Worm (Caenorhabditis elegans): Measurements from ENCODE around the gene C17G10.13.

The C17G10.13 gene

ce11 chrII:5577060-5577459 is 12.5 kb downstream of the C17G10.13 start:
- TF ChIP-seq hlh-11 (tag; optimal IDR thresholded peaks at IDR 0.05) (peak; percentile 46), ZK546.5 (tag; optimal IDR thresholded peaks at IDR 0.05) (no peak), lin-13 (GFP tag; optimal IDR thresholded peaks at IDR 0.05) (no peak), unc-62 (GFP tag; optimal IDR thresholded peaks at IDR 0.05 in 1 of 2) (peak in 1 of 2 experiments; percentile 81), unc-62 (tag; optimal IDR thresholded peaks at IDR 0.05) (no peak), Y75B8A.6 (GFP tag; IDR thresholded peaks at IDR 0.05) (no peak), aha-1 (tag) (peak; percentile 77), lin-39 (tag; optimal IDR thresholded peaks at IDR 0.05) (no peak), nhr-77 (tag; optimal IDR thresholded peaks at IDR 0.05) (peak; percentile 19), rbr-2 (tag; optimal IDR thresholded peaks at IDR 0.05) (peak; percentile 60), spr-1 (tag; optimal IDR thresholded peaks at IDR 0.05) (peak; percentile 11), R02D3.7 (tag; optimal IDR thresholded peaks at IDR 0.05) (no peak), T26A8.4 (GFP tag; IDR thresholded peaks at IDR 0.05) (peak; percentile 50; the same call in 1 of the 2 replicates), fkh-10 (GFP tag; optimal IDR thresholded peaks at IDR 0.05) (no peak), mep-1 (tag; optimal IDR thresholded peaks at IDR 0.05) (no peak), lin-29 (GFP tag; IDR thresholded peaks at IDR 0.05) (no peak), lsy-2 (tag; optimal IDR thresholded peaks at IDR 0.05) (no peak), tra-1 (GFP tag; IDR thresholded peaks at IDR 0.05) (peak; percentile 54; the same call in 1 of the 2 replicates), nhr-41 (GFP tag; IDR thresholded peaks at IDR 0.05) (no peak), zfp-3 (GFP tag; conservative IDR thresholded peaks at IDR 0.05) (no peak), daf-12 (tag; optimal IDR thresholded peaks at IDR 0.05) (no peak), cey-2 (tag; optimal IDR thresholded peaks at IDR 0.05; ENCODE audit: borderline replicate concordance, insufficient read depth) (no peak), php-3 (GFP tag; IDR thresholded peaks at IDR 0.05) (peak; percentile 57; the same call in 1 of the 2 replicates), fos-1 (tag; optimal IDR thresholded peaks at IDR 0.05) (no peak), ztf-7 (tag; optimal IDR thresholded peaks at IDR 0.05) (peak; percentile 25), sdz-12 (GFP tag; optimal IDR thresholded peaks at IDR 0.05) (no peak), jun-1 (tag; optimal IDR thresholded peaks at IDR 0.05) (no peak), snpc-4 (tag; optimal IDR thresholded peaks at IDR 0.05) (no peak), nhr-11 (tag; optimal IDR thresholded peaks at IDR 0.05) (no peak), unc-130 (GFP tag; optimal IDR thresholded peaks at IDR 0.05) (peak; percentile 51), nhr-28 (tag; optimal IDR thresholded peaks at IDR 0.05) (peak; percentile 18), nhr-48 (tag; optimal IDR thresholded peaks at IDR 0.05) (no peak), lir-3 (tag; optimal IDR thresholded peaks at IDR 0.05) (no peak), zag-1 (tag; optimal IDR thresholded peaks at IDR 0.05) (no peak), lim-7 (GFP tag; IDR thresholded peaks at IDR 0.05) (peak; percentile 77), tag-97 (GFP tag; IDR thresholded peaks at IDR 0.05) (no peak), ceh-28 (tag; optimal IDR thresholded peaks at IDR 0.05) (no peak), nhr-10 (tag; optimal IDR thresholded peaks at IDR 0.05) (no peak), spr-3 (GFP tag; optimal IDR thresholded peaks at IDR 0.05) (peak; percentile 40), madf-5 (GFP tag; IDR thresholded peaks at IDR 0.05) (no peak; a peak in 1 of 4 replicates), ceh-32 (tag; optimal IDR thresholded peaks at IDR 0.05; ENCODE audit: poor library complexity) (no peak), zip-2 (tag; optimal IDR thresholded peaks at IDR 0.05) (peak; percentile 23), ceh-82 (tag; optimal IDR thresholded peaks at IDR 0.05) (no peak), nhr-42 (GFP tag; IDR thresholded peaks at IDR 0.05) (0 out of 2 replicates have a peak, but pooled peaks have one; percentile 44), zip-11 (GFP tag; IDR thresholded peaks at IDR 0.05) (no peak), T20F7.1 (GFP tag; optimal IDR thresholded peaks at IDR 0.05) (peak; percentile 25), gei-8 (GFP tag; optimal IDR thresholded peaks at IDR 0.05) (peak; percentile 4), duxl-1 (tag; optimal IDR thresholded peaks at IDR 0.05; ENCODE audit: poor library complexity) (peak; percentile 41), Y5F2A.4 (GFP tag; optimal IDR thresholded peaks at IDR 0.05) (peak; percentile 34), madf-9 (GFP tag; conservative IDR thresholded peaks at IDR 0.05) (peak; percentile 55; the same call in 1 of the 2 replicates), snpc-1.2 (GFP tag; IDR thresholded peaks at IDR 0.05) (no peak), mxl-2 (GFP tag; conservative IDR thresholded peaks at IDR 0.05) (no peak), egl-43 (GFP tag; IDR thresholded peaks at IDR 0.05) (peak; percentile 90)

All from whole organism, L4 larva.